Worm (Caenorhabditis elegans) whole organism, L2 larva: Measurements from ENCODE around the gene F44A6.3.

Source experiments
- ZK546.5 ChIP-seq: sonication (generic microtip); optimal IDR thresholded peaks from 2 replicates; lab custom pipeline; 2017; ENCODE audit warnings: missing biosample characterization, missing genetic modification characterization
- blmp-1 ChIP-seq: sonication (generic microtip); optimal IDR thresholded peaks from 2 replicates; lab custom pipeline; 2017; ENCODE audit warnings: missing genetic modification characterization, mild to moderate bottlenecking, missing compliant biosample characterization, antibody characterized with exemption, moderate library complexity; ENCODE audit not compliant: insufficient read depth
- ceh-16 ChIP-seq: fragments of 150-350 bp; optimal IDR thresholded peaks from 2 replicates; lab custom pipeline; 2014; ENCODE audit warnings: missing biosample characterization, missing genetic modification characterization
- crh-2 ChIP-seq: sonication (generic microtip); optimal IDR thresholded peaks from 2 replicates; lab custom pipeline; 2017; ENCODE audit warnings: missing biosample characterization, missing genetic modification characterization
- dmd-4 ChIP-seq: sonication (generic microtip); optimal IDR thresholded peaks from 2 replicates; lab custom pipeline; 2017; ENCODE audit warnings: missing biosample characterization, missing genetic modification characterization
- gmeb-1 ChIP-seq: fragments of 150-350 bp; optimal IDR thresholded peaks from 2 replicates; lab custom pipeline; 2014; ENCODE audit warnings: missing biosample characterization, missing genetic modification characterization
- lin-13 ChIP-seq: fragments of 150-350 bp; optimal IDR thresholded peaks from 2 replicates; lab custom pipeline; 2014; ENCODE audit warnings: missing biosample characterization, missing genetic modification reagents, missing genetic modification characterization
- mab-5 ChIP-seq: fragments of 150-350 bp; optimal IDR thresholded peaks from 2 replicates; lab custom pipeline; 2014; ENCODE audit warnings: missing biosample characterization, missing genetic modification characterization
- nhr-129 ChIP-seq: fragments of 150-350 bp; optimal IDR thresholded peaks from 2 replicates; lab custom pipeline; 2014; ENCODE audit warnings: missing biosample characterization, missing genetic modification characterization
- nhr-77 ChIP-seq: fragments of 150-350 bp; optimal IDR thresholded peaks from 2 replicates; lab custom pipeline; 2014; ENCODE audit warnings: missing biosample characterization, missing genetic modification characterization
- peb-1 ChIP-seq: fragments of 150-350 bp; optimal IDR thresholded peaks from 2 replicates; lab custom pipeline; 2014; ENCODE audit warnings: missing biosample characterization, missing genetic modification characterization
- sem-4 ChIP-seq: fragments of 150-350 bp; optimal IDR thresholded peaks from 2 replicates; lab custom pipeline; 2014; ENCODE audit warnings: missing biosample characterization, missing genetic modification reagents, missing genetic modification characterization
- sma-3 ChIP-seq: sonication (generic microtip); optimal IDR thresholded peaks from 2 replicates; lab custom pipeline; 2016; ENCODE audit warnings: missing genetic modification reagents, missing genetic modification characterization, missing compliant biosample characterization
- sma-9 ChIP-seq, 2 experiments: fragments of 150-350 bp in 1 of 2; sonication (generic microtip) in 1 of 2; optimal IDR thresholded peaks; 2 replicates each; lab custom pipeline; 2014 to 2016; ENCODE audit warnings: missing genetic modification characterization in 2 of 2, mild to moderate bottlenecking in 1 of 2, missing biosample characterization in 1 of 2, missing compliant biosample characterization in 1 of 2, missing genetic modification reagents in 1 of 2, moderate library complexity in 1 of 2
- ztf-1 ChIP-seq: fragments of 200-800 bp; sonication (Bioruptor generic); conservative IDR thresholded peaks from 2 replicates; pipeline ENCODE4 v1.3.6; 2022; ENCODE audit warnings: missing genetic modification characterization, missing compliant biosample characterization
- ztf-4 ChIP-seq: fragments of 150-350 bp; optimal IDR thresholded peaks from 2 replicates; lab custom pipeline; 2014; ENCODE audit warnings: missing biosample characterization, missing genetic modification characterization

Gene F44A6.3

DNA sequence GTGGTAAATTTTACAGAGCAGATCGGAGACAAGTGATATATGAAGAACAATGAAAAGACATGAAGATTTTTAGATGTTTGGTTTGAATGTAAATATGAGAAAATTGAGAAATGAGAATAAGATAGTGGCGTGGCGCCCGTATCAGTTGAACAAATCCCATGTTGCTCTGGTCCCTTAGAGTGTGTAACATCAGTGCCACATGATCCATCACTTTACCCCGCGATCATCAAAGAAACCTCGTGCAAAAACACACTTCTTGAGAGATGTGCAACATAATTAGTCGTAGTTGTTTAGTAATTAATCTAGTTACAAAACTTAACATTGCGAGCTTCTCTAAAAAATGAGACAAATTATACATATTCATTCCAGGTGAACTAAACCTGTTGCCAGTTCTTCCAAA, 41.5 kb downstream of the F44A6.3 start:
- no peak for TF ChIP-seq ztf-4
- TF ChIP-seq nhr-129 (tag; lab: Kevin White, UChicago) = peak; percentile 40

DNA sequence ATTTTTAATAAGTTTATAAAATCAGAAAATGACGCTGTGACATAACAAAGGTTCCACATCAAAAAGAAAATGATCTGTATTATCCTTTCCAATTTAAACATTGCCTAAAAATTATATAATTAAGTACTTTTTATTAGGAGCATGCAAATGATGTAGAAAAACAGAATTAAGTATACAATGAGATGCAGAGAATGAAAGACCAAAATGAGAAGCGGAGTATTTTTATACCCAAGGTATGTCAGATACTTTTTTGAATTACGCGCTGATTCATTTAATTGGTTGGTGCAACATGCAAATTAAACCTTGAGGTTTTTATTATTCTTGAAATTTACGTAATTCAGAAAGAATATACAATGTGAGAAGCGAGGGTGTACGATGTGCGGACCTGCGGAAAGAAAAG, 47.5 kb downstream of the F44A6.3 start, which contains the start of gene C32A9.1:
TSS of gene C32A9.1 (minus strand) at position 101 of the 400 bp plus-strand sequence.
- TF ChIP-seq dmd-4 (tag; lab: Kevin White, UChicago) (no peak), ceh-16 (tag; lab: Kevin White, UChicago) (no peak), sma-9 (GFP tag; optimal IDR thresholded peaks at IDR 0.05; lab: Kevin White, UChicago) (no peak), sma-9 (tag; optimal IDR thresholded peaks at IDR 0.05; lab: Kevin White, UChicago) (no peak), peb-1 (tag; lab: Kevin White, UChicago) (no peak), sma-3 (GFP tag; lab: Kevin White, UChicago) (no peak)

DNA sequence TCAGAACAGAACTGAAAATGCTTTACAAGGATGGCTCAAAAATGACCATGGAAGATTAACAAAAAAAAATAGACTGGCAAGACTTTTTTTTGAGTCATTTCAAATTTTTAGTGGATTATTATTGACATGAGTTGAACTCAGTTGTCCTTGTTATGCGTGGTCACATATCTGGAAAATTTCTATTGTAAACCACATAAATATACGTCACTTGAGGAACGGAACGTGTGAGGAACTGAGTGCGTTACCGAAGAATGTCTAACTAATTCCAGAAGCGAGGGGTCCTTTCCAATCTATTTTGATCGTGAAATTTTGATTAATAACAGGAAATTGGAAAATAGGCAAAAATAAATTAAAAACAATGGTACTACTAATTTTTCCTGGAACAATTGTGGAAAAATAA, 49.7 kb downstream of the F44A6.3 start:
- TF ChIP-seq dmd-4 (tag; lab: Kevin White, UChicago) = no peak
- TF ChIP-seq mab-5 (tag; lab: Kevin White, UChicago) = no peak
- no peak for TF ChIP-seq gmeb-1 (tag; lab: Kevin White, UChicago)
- no peak for TF ChIP-seq blmp-1 (tag; lab: Kevin White, UChicago)
- TF ChIP-seq lin-13 = no peak
- no peak for TF ChIP-seq crh-2 (tag; lab: Kevin White, UChicago)
- TF ChIP-seq nhr-77 = no peak
- TF ChIP-seq sem-4 (tag; lab: Kevin White, UChicago) = no peak
- TF ChIP-seq ZK546.5 (tag; lab: Kevin White, UChicago) = no peak
- TF ChIP-seq ztf-1 (GFP tag; lab: Robert Waterston, UW) = no peak
